Fruit fly (Drosophila melanogaster): ENCODE measurements around the gene CG34132.

DNA sequence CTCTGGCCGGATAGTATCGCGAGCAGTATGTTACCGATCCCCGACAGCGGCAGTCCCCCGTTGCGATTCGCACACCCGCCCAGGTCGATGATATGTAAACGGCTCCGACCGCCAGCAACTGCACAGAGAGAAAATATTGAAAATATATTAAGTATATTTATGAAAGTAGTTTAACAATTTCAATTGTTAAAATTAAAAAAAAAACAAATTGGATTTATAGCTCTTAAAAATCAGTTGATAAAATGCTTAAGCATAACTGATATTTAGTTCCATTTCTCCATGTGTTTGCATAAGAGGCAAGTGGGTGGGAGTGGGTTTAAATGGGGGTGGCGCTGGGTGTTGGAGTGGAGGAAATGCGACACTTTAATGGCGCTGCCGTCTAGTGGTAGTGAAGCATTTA lies 35.8 kb upstream of the CG34132 start:
- TF ChIP-seq psq (optimal IDR thresholded peaks at IDR 0.05) (no peak), ttk (optimal IDR thresholded peaks at IDR 0.05) (no peak), Myc (optimal IDR thresholded peaks at IDR 0.05) (no peak), insv (optimal IDR thresholded peaks at IDR 0.05) (no peak), Sin3A (optimal IDR thresholded peaks at IDR 0.05) (no peak), h (optimal IDR thresholded peaks at IDR 0.05) (no peak)
